Worm (Caenorhabditis elegans) whole organism, L4 larva: ENCODE results near the gene F13E9.9.

Source experiments
- D1046.2 ChIP-seq: fragments of 200-800 bp; sonication (Bioruptor generic); IDR thresholded peaks from 2 replicates; pipeline ENCODE4 v1.3.6; 2022; ENCODE audit warnings: missing genetic modification characterization, missing compliant biosample characterization
- F37D6.2 ChIP-seq: sonication (generic microtip); optimal IDR thresholded peaks from 2 replicates; lab custom pipeline; 2016; ENCODE audit warnings: mild to moderate bottlenecking, missing genetic modification characterization, missing compliant biosample characterization
- F49E8.2 ChIP-seq: sonication (generic microtip); optimal IDR thresholded peaks from 2 replicates; lab custom pipeline; 2016; ENCODE audit warnings: missing compliant biosample characterization, mild to moderate bottlenecking, missing genetic modification characterization, borderline replicate concordance
- Y48G9A.11 ChIP-seq: fragments of 200-800 bp; sonication (Bioruptor generic); IDR thresholded peaks from 2 replicates; pipeline ENCODE4 v1.3.6; 2022; ENCODE audit warnings: missing genetic modification reagents, missing genetic modification characterization, missing compliant biosample characterization
- Y75B8A.6 ChIP-seq: fragments of 200-800 bp; sonication (Bioruptor generic); IDR thresholded peaks from 2 replicates; pipeline ENCODE4 v1.3.6; 2022; ENCODE audit warnings: missing genetic modification reagents, missing genetic modification characterization, missing compliant biosample characterization
- aly-2 ChIP-seq: sonication (generic microtip); optimal IDR thresholded peaks from 2 replicates; lab custom pipeline; 2018; ENCODE audit warnings: missing biosample characterization, missing genetic modification characterization
- ama-1 ChIP-seq: fragments of 150-350 bp; optimal IDR thresholded peaks from 2 replicates; lab custom pipeline; 2014; ENCODE audit warnings: inconsistent platforms, mixed read lengths
- ceh-20 ChIP-seq: fragments of 200-800 bp; sonication (Bioruptor generic); IDR thresholded peaks from 2 replicates; pipeline ENCODE4 v1.3.6; 2022; ENCODE audit warnings: missing genetic modification reagents, missing genetic modification characterization, missing compliant biosample characterization
- ceh-28 ChIP-seq: fragments of 150-350 bp; optimal IDR thresholded peaks from 2 replicates; lab custom pipeline; 2014; ENCODE audit warnings: missing biosample characterization, missing genetic modification reagents, missing genetic modification characterization
- cey-2 ChIP-seq: sonication (generic microtip); optimal IDR thresholded peaks from 3 replicates; lab custom pipeline; 2017; ENCODE audit warnings: missing genetic modification characterization, mild to moderate bottlenecking, missing compliant biosample characterization, antibody characterized with exemption, borderline replicate concordance; ENCODE audit not compliant: insufficient read depth
- daf-12 ChIP-seq: fragments of 150-350 bp; optimal IDR thresholded peaks from 2 replicates; lab custom pipeline; 2014; ENCODE audit warnings: missing biosample characterization, missing genetic modification reagents, missing genetic modification characterization
- daf-16 ChIP-seq, 3 experiments: sonication (generic microtip); optimal IDR thresholded peaks; 2 replicates each; lab custom pipeline; 2016 to 2017; ENCODE audit warnings: missing genetic modification characterization in 3 of 3, missing genetic modification reagents in 3 of 3, mild to moderate bottlenecking in 2 of 3, missing compliant biosample characterization in 2 of 3, missing biosample characterization in 1 of 3, moderate library complexity in 1 of 3
- dpl-1 ChIP-seq: fragments of 150-350 bp; optimal IDR thresholded peaks from 2 replicates; lab custom pipeline; 2014; ENCODE audit warnings: missing biosample characterization, missing genetic modification reagents, missing genetic modification characterization
- dve-1 ChIP-seq: sonication (generic microtip); optimal IDR thresholded peaks from 2 replicates; lab custom pipeline; 2017; ENCODE audit warnings: antibody characterized with exemption, mild to moderate bottlenecking, missing genetic modification characterization, missing compliant biosample characterization; ENCODE audit not compliant: insufficient read depth
- egl-43 ChIP-seq: fragments of 200-800 bp; sonication (Bioruptor generic); IDR thresholded peaks from 2 replicates; pipeline ENCODE4 v1.3.6; 2022; ENCODE audit warnings: missing genetic modification reagents, missing genetic modification characterization, missing compliant biosample characterization
- gei-8 ChIP-seq: fragments of 200-800 bp; sonication (Bioruptor generic); optimal IDR thresholded peaks from 2 replicates; lab custom pipeline; 2018; ENCODE audit warnings: mild to moderate bottlenecking, missing genetic modification characterization, missing compliant biosample characterization
- hif-1 ChIP-seq, 2 experiments: sonication (generic microtip); optimal IDR thresholded peaks; 2 replicates each; lab custom pipeline; 2016 to 2017; ENCODE audit warnings: missing compliant biosample characterization in 2 of 2, missing genetic modification characterization in 2 of 2, missing genetic modification reagents in 2 of 2, missing genotype in 2 of 2, mild to moderate bottlenecking in 1 of 2
- jun-1 ChIP-seq: fragments of 150-350 bp; optimal IDR thresholded peaks from 2 replicates; lab custom pipeline; 2014; ENCODE audit warnings: missing biosample characterization, missing genetic modification reagents, missing genetic modification characterization
- lim-7 ChIP-seq: fragments of 200-800 bp; sonication (Bioruptor generic); IDR thresholded peaks from 2 replicates; pipeline ENCODE4 v1.3.6; 2022; ENCODE audit warnings: missing genetic modification characterization, missing compliant biosample characterization
- lin-13 ChIP-seq: fragments of 150-350 bp; optimal IDR thresholded peaks from 2 replicates; lab custom pipeline; 2014; ENCODE audit warnings: missing biosample characterization, missing genetic modification reagents, missing genetic modification characterization
- lin-29 ChIP-seq: fragments of 200-800 bp; sonication (Bioruptor generic); IDR thresholded peaks from 2 replicates; pipeline ENCODE4 v1.3.6; 2022; ENCODE audit warnings: missing genetic modification reagents, missing genetic modification characterization, missing compliant biosample characterization
- lin-38 ChIP-seq: fragments of 200-800 bp; sonication (Bioruptor generic); IDR thresholded peaks from 2 replicates; pipeline ENCODE4 v1.3.6; 2022; ENCODE audit warnings: missing genetic modification reagents, missing genetic modification characterization, missing compliant biosample characterization
- lin-39 ChIP-seq: fragments of 150-350 bp; optimal IDR thresholded peaks from 2 replicates; lab custom pipeline; 2014; ENCODE audit warnings: missing biosample characterization, missing genetic modification reagents, missing genetic modification characterization
- lir-3 ChIP-seq: sonication (generic microtip); optimal IDR thresholded peaks from 2 replicates; lab custom pipeline; 2016; ENCODE audit warnings: mild to moderate bottlenecking, missing genetic modification characterization, missing compliant biosample characterization
- lsy-2 ChIP-seq, 2 experiments: fragments of 150-350 bp in 1 of 2; sonication (generic microtip) in 1 of 2; optimal IDR thresholded peaks; 2 replicates each; lab custom pipeline; 2014 to 2017; ENCODE audit warnings: missing biosample characterization in 2 of 2, missing genetic modification characterization in 2 of 2
- madf-5 ChIP-seq, 2 experiments: fragments of 200-800 bp; sonication (Bioruptor generic); IDR thresholded peaks; 2 replicates each; pipeline ENCODE4 v1.3.6; 2022; ENCODE audit warnings: missing compliant biosample characterization in 2 of 2, missing genetic modification characterization in 2 of 2
- mdl-1 ChIP-seq, 2 experiments: fragments of 150-350 bp in 1 of 2; sonication (generic microtip) in 1 of 2; optimal IDR thresholded peaks; 2 replicates each; lab custom pipeline; 2014 to 2017; ENCODE audit warnings: missing biosample characterization in 2 of 2, missing genetic modification characterization in 2 of 2
- mep-1 ChIP-seq: fragments of 150-350 bp; sonication (generic microtip); optimal IDR thresholded peaks from 3 replicates; lab custom pipeline; 2014; ENCODE audit warnings: missing biosample characterization, missing genetic modification characterization
- mes-2 ChIP-seq: sonication (generic microtip); optimal IDR thresholded peaks from 2 replicates; lab custom pipeline; 2016; ENCODE audit warnings: missing genotype, mild to moderate bottlenecking, missing genetic modification characterization, missing compliant biosample characterization; ENCODE audit not compliant: poor library complexity, severe bottlenecking
- mxl-2 ChIP-seq: fragments of 200-800 bp; sonication (Bioruptor generic); conservative IDR thresholded peaks from 2 replicates; pipeline ENCODE4 v1.3.6; 2022; ENCODE audit warnings: missing genetic modification reagents, missing genetic modification characterization, missing compliant biosample characterization
- nhr-10 ChIP-seq: fragments of 150-350 bp; optimal IDR thresholded peaks from 2 replicates; lab custom pipeline; 2014; ENCODE audit warnings: missing biosample characterization, missing genetic modification characterization
- nhr-102 ChIP-seq: sonication (generic microtip); optimal IDR thresholded peaks from 2 replicates; lab custom pipeline; 2016; ENCODE audit warnings: mild to moderate bottlenecking, missing genetic modification characterization, moderate library complexity, missing compliant biosample characterization
- nhr-25 ChIP-seq: sonication (generic microtip); optimal IDR thresholded peaks from 2 replicates; lab custom pipeline; 2017; ENCODE audit warnings: missing genetic modification characterization, mild to moderate bottlenecking, missing compliant biosample characterization, antibody characterized with exemption, moderate library complexity, borderline replicate concordance; ENCODE audit not compliant: insufficient read depth
- nhr-28 ChIP-seq: fragments of 150-350 bp; optimal IDR thresholded peaks from 2 replicates; lab custom pipeline; 2014; ENCODE audit warnings: missing biosample characterization, missing genetic modification characterization
- nhr-42 ChIP-seq: fragments of 200-800 bp; sonication (Bioruptor generic); IDR thresholded peaks from 2 replicates; pipeline ENCODE4 v1.3.6; 2022; ENCODE audit warnings: missing genetic modification characterization, missing compliant biosample characterization
- nhr-76 ChIP-seq: fragments of 150-350 bp; optimal IDR thresholded peaks from 2 replicates; lab custom pipeline; 2014; ENCODE audit warnings: missing biosample characterization, missing genetic modification characterization
- nhr-77 ChIP-seq: fragments of 150-350 bp; optimal IDR thresholded peaks from 2 replicates; lab custom pipeline; 2014; ENCODE audit warnings: missing biosample characterization, missing genetic modification characterization
- pha-4 ChIP-seq, 2 experiments: fragments of 150-350 bp in 1 of 2; fragments of 200-800 bp in 1 of 2; sonication (Bioruptor generic) in 1 of 2; IDR thresholded peaks in 1 of 2; optimal IDR thresholded peaks in 1 of 2; 2 replicates each; pipeline versions ENCODE4 v1.3.6 to Lab custom; 2014 to 2022; ENCODE audit warnings: missing genetic modification characterization in 2 of 2, missing genetic modification reagents in 2 of 2, missing biosample characterization in 1 of 2, missing compliant biosample characterization in 1 of 2
- rbr-2 ChIP-seq: sonication (generic microtip); optimal IDR thresholded peaks from 2 replicates; lab custom pipeline; 2016; ENCODE audit warnings: missing genotype, missing genetic modification characterization, missing compliant biosample characterization
- saeg-2 ChIP-seq: fragments of 200-800 bp; sonication (Bioruptor generic); IDR thresholded peaks from 2 replicates; pipeline ENCODE4 v1.3.6; 2022; ENCODE audit warnings: missing genetic modification reagents, missing genetic modification characterization, missing compliant biosample characterization
- sdz-12 ChIP-seq: fragments of 200-800 bp; sonication (Bioruptor generic); optimal IDR thresholded peaks from 2 replicates; lab custom pipeline; 2018; ENCODE audit warnings: mild to moderate bottlenecking, missing genetic modification characterization, missing compliant biosample characterization
- snpc-1.2 ChIP-seq: fragments of 200-800 bp; sonication (Bioruptor generic); IDR thresholded peaks from 2 replicates; pipeline ENCODE4 v1.3.6; 2022; ENCODE audit warnings: missing genetic modification reagents, missing genetic modification characterization, missing compliant biosample characterization
- snpc-4 ChIP-seq: fragments of 150-350 bp; optimal IDR thresholded peaks from 2 replicates; lab custom pipeline; 2014; ENCODE audit warnings: missing biosample characterization, missing genetic modification characterization
- tag-97 ChIP-seq: fragments of 200-800 bp; sonication (Bioruptor generic); IDR thresholded peaks from 2 replicates; pipeline ENCODE4 v1.3.6; 2022; ENCODE audit warnings: missing genetic modification characterization, missing compliant biosample characterization
- unc-130 ChIP-seq: sonication (generic microtip); optimal IDR thresholded peaks from 2 replicates; lab custom pipeline; 2016; ENCODE audit warnings: missing genetic modification reagents, missing genetic modification characterization, missing compliant biosample characterization
- vab-7 ChIP-seq: fragments of 200-800 bp; sonication (Bioruptor generic); IDR thresholded peaks from 2 replicates; pipeline ENCODE4 v1.3.6; 2022; ENCODE audit warnings: missing genetic modification reagents, missing genetic modification characterization, missing compliant biosample characterization

F13E9.9 gene

ce11 chrIV:10899091-10899490, at the start of gene F13E9.9, which contains the start of gene F13E9.19:
TSS of gene F13E9.9 (minus strand) at chrIV:10899191.
TSS of gene F13E9.19 (plus strand) at chrIV:10899406.
- TF ChIP-seq nhr-42, result no peak
- TF ChIP-seq tag-97 (GFP tag; lab: Robert Waterston, UW), result no peak
- TF ChIP-seq mep-1 (tag; lab: Kevin White, UChicago), result no peak
- TF ChIP-seq daf-12 (tag; lab: Kevin White, UChicago), result no peak
- TF ChIP-seq nhr-25 (tag; lab: Kevin White, UChicago), result no peak
- TF ChIP-seq nhr-77 (tag; lab: Kevin White, UChicago), result no peak
- no peak for TF ChIP-seq hif-1 (tag; optimal IDR thresholded peaks at IDR 0.05; lab: Kevin White, UChicago)
- no peak for TF ChIP-seq pha-4 (GFP tag; IDR thresholded peaks at IDR 0.05; lab: Robert Waterston, UW)
- TF ChIP-seq pha-4 (tag; optimal IDR thresholded peaks at IDR 0.05; lab: Kevin White, UChicago), result no peak
- no peak for TF ChIP-seq nhr-76 (tag; lab: Kevin White, UChicago)
- no peak for TF ChIP-seq rbr-2 (tag; lab: Kevin White, UChicago)
- no peak for TF ChIP-seq dve-1 (tag; lab: Kevin White, UChicago)
- TF ChIP-seq madf-5 (GFP tag; IDR thresholded peaks at IDR 0.05; lab: Robert Waterston, UW), result no peak
- TF ChIP-seq lsy-2 (tag; optimal IDR thresholded peaks at IDR 0.05; lab: Kevin White, UChicago), result no peak

ce11 chrIV:10936906-10937540, 38.0 kb upstream of the F13E9.9 start, which contains the start of gene fic-1:
TSS of gene fic-1 (plus strand) at chrIV:10937454.
- TF ChIP-seq aly-2 (tag; lab: Kevin White, UChicago) (no peak), lin-29 (GFP tag; lab: Robert Waterston, UW) (no peak), snpc-4 (tag; lab: Kevin White, UChicago) (no peak), mes-2 (tag; lab: Kevin White, UChicago) (peak; percentile 41), egl-43 (no peak), F37D6.2 (tag; lab: Kevin White, UChicago) (peak; percentile 28), Y75B8A.6 (GFP tag; lab: Robert Waterston, UW) (no peak), ama-1 (no peak), F49E8.2 (tag; lab: Kevin White, UChicago) (no peak), lin-39 (tag; lab: Kevin White, UChicago) (no peak), cey-2 (no peak), lin-38 (GFP tag; lab: Robert Waterston, UW) (peak; percentile 24), ceh-28 (tag; lab: Kevin White, UChicago) (peak; percentile 64), sdz-12 (GFP tag; lab: Kevin White, UChicago) (no peak), nhr-102 (tag; lab: Kevin White, UChicago) (no peak), dpl-1 (peak; percentile 53), lim-7 (GFP tag; lab: Robert Waterston, UW) (no peak), jun-1 (tag; lab: Kevin White, UChicago) (no peak), daf-16 (GFP tag; optimal IDR thresholded peaks at IDR 0.05; lab: Kevin White, UChicago) (peak in 1 of 2 experiments; percentile 26), daf-16 (tag; optimal IDR thresholded peaks at IDR 0.05; lab: Kevin White, UChicago) (peak; percentile 94), unc-130 (GFP tag; lab: Kevin White, UChicago) (no peak), gei-8 (GFP tag; lab: Kevin White, UChicago) (no peak), rbr-2 (tag; lab: Kevin White, UChicago) (no peak), ceh-20 (GFP tag; lab: Robert Waterston, UW) (no peak), nhr-10 (tag; lab: Kevin White, UChicago) (no peak), lsy-2 (tag; optimal IDR thresholded peaks at IDR 0.05; lab: Kevin White, UChicago) (peak; percentile 32 to 77), saeg-2 (GFP tag; lab: Robert Waterston, UW) (no peak), mep-1 (tag; lab: Kevin White, UChicago) (peak; percentile 68), mxl-2 (no peak), lir-3 (tag; lab: Kevin White, UChicago) (no peak), mdl-1 (tag; optimal IDR thresholded peaks at IDR 0.05; lab: Kevin White, UChicago) (peak; percentile 54 to 93), lin-13 (GFP tag; lab: Kevin White, UChicago) (no peak), dve-1 (tag; lab: Kevin White, UChicago) (peak; percentile 58), D1046.2 (no peak), snpc-1.2 (GFP tag; lab: Robert Waterston, UW) (no peak), vab-7 (GFP tag; lab: Robert Waterston, UW) (no peak), Y48G9A.11 (GFP tag; lab: Robert Waterston, UW) (no peak), nhr-28 (tag; lab: Kevin White, UChicago) (peak; percentile 14)
